Worm (Caenorhabditis elegans) whole organism, L4/young adult: ENCODE data around the gene F08F1.9.

Source experiments
- W03F9.2 ChIP-seq: fragments of 150-350 bp; optimal IDR thresholded peaks from 2 replicates; lab custom pipeline; 2014; ENCODE audit warnings: missing biosample characterization, missing genetic modification characterization
- him-1 ChIP-seq: sonication (generic microtip); optimal IDR thresholded peaks from 2 replicates; lab custom pipeline; 2016; ENCODE audit warnings: missing genotype, missing genetic modification reagents, missing genetic modification characterization, missing compliant biosample characterization

- TF ChIP-seq W03F9.2 (tag; lab: Kevin White, UChicago), result no peak
- no peak for TF ChIP-seq him-1 (tag; lab: Kevin White, UChicago)
Observed at ce11 chrX:8444922-8445321, 34.3 kb upstream of the F08F1.9 start.
